Worm (Caenorhabditis elegans): ENCODE results near the gene mlcd-1.

The mlcd-1 gene

DNA sequence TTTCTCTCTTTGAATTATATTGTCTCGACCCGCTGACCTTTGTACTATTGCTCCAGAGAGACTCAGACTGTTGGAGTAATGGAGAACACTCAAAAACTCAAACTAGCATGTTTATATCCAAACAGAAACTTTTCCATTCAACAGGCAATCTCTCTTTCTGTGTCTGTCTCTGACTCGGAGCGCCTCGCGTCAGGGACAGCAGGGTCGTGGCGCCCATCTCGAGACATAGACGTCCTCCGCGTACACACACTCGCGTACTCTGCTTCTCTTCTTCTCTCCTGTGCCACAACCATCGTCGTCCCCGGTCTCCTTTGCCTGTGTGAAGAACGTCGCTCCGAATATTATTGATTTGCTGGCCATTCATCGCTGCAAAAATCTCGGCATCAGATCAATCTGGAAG is 16.0 kb downstream of the mlcd-1 start (continued):
- TF ChIP-seq zip-2 (tag; optimal IDR thresholded peaks at IDR 0.05) (no peak), tag-97 (GFP tag; IDR thresholded peaks at IDR 0.05) (no peak), Y5F2A.4 (GFP tag; optimal IDR thresholded peaks at IDR 0.05) (no peak), spr-3 (GFP tag; optimal IDR thresholded peaks at IDR 0.05) (no peak), ceh-44 (GFP tag; IDR thresholded peaks at IDR 0.05) (0 out of 2 replicates have a peak, but pooled peaks have one; percentile 17), mxl-2 (GFP tag; conservative IDR thresholded peaks at IDR 0.05) (no peak), lin-39 (tag; optimal IDR thresholded peaks at IDR 0.05) (no peak)

DNA sequence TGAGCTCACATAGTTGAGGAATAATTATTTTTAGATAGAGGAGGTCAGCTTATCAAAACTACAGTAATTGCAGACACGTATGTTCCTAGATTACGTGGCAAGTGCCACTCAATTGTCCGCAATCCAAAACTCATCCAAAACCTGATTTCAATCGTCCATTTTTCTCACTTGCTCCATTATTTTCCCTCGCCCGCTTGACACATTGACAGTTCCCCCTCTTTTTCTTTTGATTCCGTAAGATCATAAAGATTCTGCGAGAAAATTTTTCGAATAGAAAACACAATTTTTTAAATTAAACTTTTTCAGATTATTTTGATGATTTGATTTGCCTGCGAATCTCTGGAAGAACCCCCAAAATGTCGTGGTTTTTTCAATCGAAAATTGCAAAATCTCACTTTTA is 19.2 kb downstream of the mlcd-1 start, which contains the start of gene M88.4:
Gene M88.4 (plus strand): TSS at position 301 of the 400 bp plus-strand sequence.
- TF ChIP-seq unc-130 (GFP tag; optimal IDR thresholded peaks at IDR 0.05) (no peak), nhr-237 (tag; optimal IDR thresholded peaks at IDR 0.05) (no peak), nhr-111 (GFP tag; optimal IDR thresholded peaks at IDR 0.05) (no peak), unc-62 (GFP tag; optimal IDR thresholded peaks at IDR 0.05 in 1 of 2) (peak in 1 of 2 experiments; percentile 2), unc-62 (tag; optimal IDR thresholded peaks at IDR 0.05) (no peak), ceh-28 (tag; optimal IDR thresholded peaks at IDR 0.05) (no peak)

DNA sequence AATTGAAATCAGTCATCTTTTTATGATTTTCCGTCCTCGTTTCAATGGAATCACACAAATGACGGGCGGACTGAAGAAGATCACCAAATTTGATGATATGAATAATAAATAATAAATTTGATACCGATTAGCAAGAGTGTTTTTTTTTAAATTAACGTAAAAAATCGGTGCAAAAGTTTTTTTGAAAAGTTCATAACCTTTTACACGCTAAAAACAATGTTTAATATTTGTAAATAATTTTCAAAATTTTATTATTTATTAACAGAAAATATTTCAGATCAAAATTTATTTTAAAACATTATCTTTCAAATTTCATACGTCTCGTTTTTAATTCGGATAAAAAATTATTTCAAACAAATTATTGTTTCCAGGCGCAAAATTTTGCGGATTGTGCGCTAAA is 23.0 kb downstream of the mlcd-1 start, which contains the start of gene M88.3:
Gene M88.3 (minus strand): TSS at position 101 of the 400 bp plus-strand sequence.
- TF ChIP-seq D1046.2 (GFP tag; IDR thresholded peaks at IDR 0.05) (no peak), ceh-20 (GFP tag; IDR thresholded peaks at IDR 0.05) (no peak), nhr-28 (tag; optimal IDR thresholded peaks at IDR 0.05) (no peak), saeg-2 (GFP tag; IDR thresholded peaks at IDR 0.05) (no peak), spr-1 (tag; optimal IDR thresholded peaks at IDR 0.05) (no peak), T20F7.1 (GFP tag; optimal IDR thresholded peaks at IDR 0.05) (no peak), dpl-1 (GFP tag; optimal IDR thresholded peaks at IDR 0.05) (no peak), php-3 (GFP tag; IDR thresholded peaks at IDR 0.05) (no peak), zfp-2 (tag; optimal IDR thresholded peaks at IDR 0.05) (no peak), Y105C5A.15 (GFP tag; IDR thresholded peaks at IDR 0.05) (no peak), lsy-2 (tag; optimal IDR thresholded peaks at IDR 0.05) (no peak), mep-1 (tag; optimal IDR thresholded peaks at IDR 0.05) (no peak), ztf-7 (tag; optimal IDR thresholded peaks at IDR 0.05) (no peak), lin-38 (GFP tag; IDR thresholded peaks at IDR 0.05) (no peak), zfp-3 (GFP tag; conservative IDR thresholded peaks at IDR 0.05) (no peak), rbr-2 (tag; optimal IDR thresholded peaks at IDR 0.05) (no peak), ceh-32 (tag; optimal IDR thresholded peaks at IDR 0.05; ENCODE audit: poor library complexity) (no peak), unc-130 (GFP tag; optimal IDR thresholded peaks at IDR 0.05) (no peak), hlh-30 (tag; optimal IDR thresholded peaks at IDR 0.05; ENCODE audit: insufficient read depth) (no peak)

DNA sequence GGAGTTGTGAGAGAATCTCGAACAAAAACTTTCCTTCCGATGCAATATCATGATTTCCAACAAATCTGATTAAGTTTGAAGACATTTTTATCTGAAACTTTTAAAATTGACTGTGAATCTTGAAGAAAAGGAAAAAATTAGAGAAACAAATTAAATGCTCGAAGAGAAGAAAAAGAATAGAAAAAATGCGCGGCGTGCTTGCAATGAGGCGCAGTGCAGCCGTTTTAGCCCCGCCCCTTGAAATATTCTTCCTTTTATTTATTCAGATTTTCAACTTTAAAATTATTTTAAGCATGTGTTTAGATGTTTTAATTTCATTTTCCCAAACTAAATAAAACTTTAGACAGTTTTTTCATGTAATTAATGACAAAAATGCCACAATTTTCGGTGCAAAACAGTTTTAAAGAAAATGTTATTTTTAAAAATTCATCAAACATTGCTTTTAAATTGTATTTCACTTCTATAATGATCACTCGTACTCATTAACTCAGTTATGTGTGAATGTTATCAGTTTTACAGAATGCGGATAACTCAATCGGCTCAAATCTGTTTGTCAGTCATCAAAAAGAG is 25.5 kb downstream of the mlcd-1 start, which contains the start of the genes mrps-34 and cisd-3.1:
Gene mrps-34 (minus strand): TSS at position 91 of the 570 bp plus-strand sequence.
Gene cisd-3.1 (plus strand): TSS at position 520 of the 570 bp plus-strand sequence.
- TF ChIP-seq lsy-2 (tag; optimal IDR thresholded peaks at IDR 0.05): peak in 1 of 2 experiments; percentile 46
- TF ChIP-seq mep-1 (tag; optimal IDR thresholded peaks at IDR 0.05): peak; percentile 20
- TF ChIP-seq dpl-1 (GFP tag; optimal IDR thresholded peaks at IDR 0.05): peak; percentile 25
- no peak for TF ChIP-seq ceh-44 (GFP tag; IDR thresholded peaks at IDR 0.05)
- no peak for TF ChIP-seq saeg-2 (GFP tag; IDR thresholded peaks at IDR 0.05)
- no peak for TF ChIP-seq dmd-9 (GFP tag; IDR thresholded peaks at IDR 0.05)
- peak; percentile 54 for TF ChIP-seq mes-2 (tag; optimal IDR thresholded peaks at IDR 0.05; ENCODE audit: poor library complexity, severe bottlenecking)

DNA sequence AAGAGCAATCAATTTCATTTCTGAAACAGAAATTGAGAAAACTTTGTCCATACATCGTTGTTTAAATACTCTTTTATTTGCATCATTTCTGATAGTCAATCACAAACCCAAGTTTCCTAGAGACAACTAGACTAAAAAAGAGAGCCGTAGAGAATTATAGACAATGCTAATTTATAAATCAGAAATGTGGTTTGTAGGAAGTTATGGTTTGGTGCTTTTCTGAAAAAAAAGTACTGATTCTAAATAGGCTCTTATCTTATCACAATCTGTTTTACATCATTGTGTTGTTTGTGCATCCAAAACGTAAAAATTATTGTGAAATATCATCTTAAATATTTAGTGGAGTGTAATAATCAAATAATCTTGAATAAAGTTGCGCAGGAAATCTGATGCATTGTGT is 27.3 kb downstream of the mlcd-1 start, which contains the start of gene ugt-62:
Gene ugt-62 (minus strand): TSS at position 20 of the 400 bp plus-strand sequence.
- no peak for TF ChIP-seq zip-2 (tag; optimal IDR thresholded peaks at IDR 0.05)
- no peak for TF ChIP-seq lin-29 (GFP tag; IDR thresholded peaks at IDR 0.05)
- TF ChIP-seq daf-16 (GFP tag; optimal IDR thresholded peaks at IDR 0.05): no peak
- TF ChIP-seq daf-16 (tag; optimal IDR thresholded peaks at IDR 0.05): peak; percentile 86
- peak; percentile 9 for TF ChIP-seq mes-2 (tag; optimal IDR thresholded peaks at IDR 0.05; ENCODE audit: poor library complexity, severe bottlenecking)
- no peak for TF ChIP-seq madf-9 (GFP tag; conservative IDR thresholded peaks at IDR 0.05)
- TF ChIP-seq D1046.2 (GFP tag; IDR thresholded peaks at IDR 0.05): no peak
- no peak for TF ChIP-seq lin-1 (GFP tag; IDR thresholded peaks at IDR 0.05)
- TF ChIP-seq nhr-76 (tag; optimal IDR thresholded peaks at IDR 0.05): no peak
- no peak for TF ChIP-seq ceh-20 (GFP tag; IDR thresholded peaks at IDR 0.05)
- peak; percentile 57 for TF ChIP-seq nhr-48 (tag; optimal IDR thresholded peaks at IDR 0.05)
- no peak for TF ChIP-seq madf-5 (GFP tag; IDR thresholded peaks at IDR 0.05)
- peak; percentile 89 for TF ChIP-seq nhr-28 (tag; optimal IDR thresholded peaks at IDR 0.05)
- TF ChIP-seq nhr-77 (tag; optimal IDR thresholded peaks at IDR 0.05): peak; percentile 80
- peak; percentile 71 for TF ChIP-seq php-3 (GFP tag; IDR thresholded peaks at IDR 0.05)
- no peak for TF ChIP-seq attf-4 (tag; optimal IDR thresholded peaks at IDR 0.05)
- TF ChIP-seq nhr-102 (tag; optimal IDR thresholded peaks at IDR 0.05): peak; percentile 26

Data from whole organism, L4 larva.